Worm (Caenorhabditis elegans) whole organism, L3 larva: ENCODE measurements around the gene W06F12.2.

Source experiments
- R02D3.7 ChIP-seq: fragments of 150-350 bp; optimal IDR thresholded peaks from 2 replicates; lab custom pipeline; 2014; ENCODE audit warnings: missing biosample characterization, missing genetic modification characterization
- ama-1 ChIP-seq: fragments of 150-350 bp; optimal IDR thresholded peaks from 2 replicates; lab custom pipeline; 2018
- ceh-16 ChIP-seq: sonication (generic microtip); optimal IDR thresholded peaks from 2 replicates; lab custom pipeline; 2017; ENCODE audit warnings: missing biosample characterization, missing genetic modification characterization
- elt-1 ChIP-seq: fragments of 150-350 bp; optimal IDR thresholded peaks from 2 replicates; lab custom pipeline; 2014; ENCODE audit warnings: missing biosample characterization, missing genetic modification characterization
- elt-3 ChIP-seq, 3 experiments: fragments of 150-350 bp in 1 of 3; sonication (generic microtip) in 2 of 3; optimal IDR thresholded peaks; 2 replicates in 2 of 3; 4 replicates in 1 of 3; lab custom pipeline; 2014 to 2017; ENCODE audit warnings: missing biosample characterization in 3 of 3, missing genetic modification characterization in 3 of 3
- fos-1 ChIP-seq: fragments of 150-350 bp; optimal IDR thresholded peaks from 2 replicates; lab custom pipeline; 2014; ENCODE audit warnings: missing biosample characterization, missing genetic modification characterization
- nhr-77 ChIP-seq: fragments of 150-350 bp; optimal IDR thresholded peaks from 2 replicates; lab custom pipeline; 2014; ENCODE audit warnings: missing biosample characterization, missing genetic modification characterization
- pqm-1 ChIP-seq: fragments of 150-350 bp; optimal IDR thresholded peaks from 2 replicates; lab custom pipeline; 2017; ENCODE audit warnings: missing biosample characterization, missing genetic modification characterization, inconsistent platforms
- sea-2 ChIP-seq: fragments of 150-350 bp; sonication (generic microtip); optimal IDR thresholded peaks from 4 replicates; lab custom pipeline; 2014; ENCODE audit warnings: missing biosample characterization, missing genetic modification reagents, missing genetic modification characterization
- tbx-2 ChIP-seq: sonication (generic microtip); optimal IDR thresholded peaks from 2 replicates; lab custom pipeline; 2016; ENCODE audit warnings: mild to moderate bottlenecking, missing genetic modification characterization, missing compliant biosample characterization
- ztf-11 ChIP-seq: fragments of 150-350 bp; optimal IDR thresholded peaks from 2 replicates; lab custom pipeline; 2014; ENCODE audit warnings: missing biosample characterization, missing genetic modification characterization
- ztf-4 ChIP-seq: fragments of 150-350 bp; optimal IDR thresholded peaks from 2 replicates; lab custom pipeline; 2014; ENCODE audit warnings: missing biosample characterization, missing genetic modification characterization

DNA sequence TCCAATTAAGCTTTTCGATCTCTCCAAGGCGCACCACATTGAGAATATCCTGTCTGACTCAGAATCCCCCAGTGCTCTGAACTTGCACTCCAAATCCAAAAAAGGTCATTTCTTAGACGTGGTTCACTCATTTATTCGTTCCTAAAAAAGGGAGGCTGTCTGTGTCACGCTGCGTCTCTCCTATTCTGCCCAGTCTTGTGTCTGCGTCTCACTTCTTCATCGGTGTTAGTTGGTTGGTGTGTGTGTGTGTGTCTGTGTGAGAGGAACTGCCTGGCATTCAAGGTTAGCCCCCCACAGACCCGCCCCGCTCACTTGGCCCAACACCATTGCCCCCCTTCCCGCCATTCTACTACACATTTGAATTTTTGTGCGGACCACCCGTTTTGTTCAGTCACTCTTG lies 14.0 kb downstream of the W06F12.2 start:
- no peak for TF ChIP-seq nhr-77 (tag; lab: Kevin White, UChicago)
- no peak for TF ChIP-seq ceh-16 (tag; lab: Kevin White, UChicago)
- TF ChIP-seq ama-1 (lab: Kevin White, UChicago), result peak; percentile 9
- no peak for TF ChIP-seq pqm-1 (tag; lab: Kevin White, UChicago)
- no peak for TF ChIP-seq ztf-4
- TF ChIP-seq elt-1 (tag; lab: Kevin White, UChicago), result no peak
- no peak for TF ChIP-seq elt-3 (tag; optimal IDR thresholded peaks at IDR 0.05; lab: Kevin White, UChicago)
- no peak for TF ChIP-seq fos-1 (tag; lab: Kevin White, UChicago)
- TF ChIP-seq sea-2 (GFP tag; lab: Kevin White, UChicago), result no peak
- no peak for TF ChIP-seq tbx-2 (tag; lab: Kevin White, UChicago)
- no peak for TF ChIP-seq ztf-11
- TF ChIP-seq R02D3.7, result no peak
